Fruit fly (Drosophila melanogaster) whole organism, wandering third instar larva: Measurements from ENCODE around the gene TwdlG.

Experiments used
- Rel ChIP-seq, 2 experiments: fragments of 200-800 bp; sonication (Bioruptor generic) in 1 of 2; optimal IDR thresholded peaks; 2 replicates in 1 of 2; 3 replicates in 1 of 2; lab custom pipeline; 2016 to 2019; ENCODE audit warnings: mild to moderate bottlenecking in 2 of 2, missing biosample characterization in 2 of 2, missing genetic modification characterization in 2 of 2, moderate library complexity in 1 of 2
- br ChIP-seq: fragments of 200-800 bp; sonication (Bioruptor generic); optimal IDR thresholded peaks from 2 replicates; lab custom pipeline; 2016; ENCODE audit warnings: missing biosample characterization, missing genetic modification characterization

dm6 chr3R:4228426-4228825 lies 22.7 kb downstream of the TwdlG start:
- no peak for TF ChIP-seq Rel (GFP tag; optimal IDR thresholded peaks at IDR 0.05; lab: Kevin White, UChicago)
- no peak for TF ChIP-seq Rel (tag; optimal IDR thresholded peaks at IDR 0.05; lab: Kevin White, UChicago)
- TF ChIP-seq br (GFP tag; lab: Kevin White, UChicago) = no peak
